Worm (Caenorhabditis elegans) whole organism, mixed stage, embryonic: ENCODE data around the gene F20C5.11.

Experiments
- M03D4.4 ChIP-seq: sonication (generic microtip); optimal IDR thresholded peaks from 2 replicates; lab custom pipeline; 2017; ENCODE audit warnings: mild to moderate bottlenecking, missing genetic modification characterization, missing compliant biosample characterization
- bed-3 ChIP-seq: fragments of 200-800 bp; sonication (Bioruptor generic); optimal IDR thresholded peaks from 3 replicates; lab custom pipeline; 2018; ENCODE audit warnings: mild to moderate bottlenecking, missing genetic modification characterization, moderate library complexity, missing compliant biosample characterization
- blmp-1 ChIP-seq: fragments of 150-350 bp; optimal IDR thresholded peaks from 2 replicates; lab custom pipeline; 2014; ENCODE audit warnings: missing biosample characterization, missing genetic modification characterization
- ceh-39 ChIP-seq: fragments of 150-350 bp; optimal IDR thresholded peaks from 2 replicates; lab custom pipeline; 2014; ENCODE audit warnings: missing biosample characterization, missing genetic modification characterization
- ceh-43 ChIP-seq: fragments of 200-800 bp; sonication (Bioruptor generic); optimal IDR thresholded peaks from 2 replicates; lab custom pipeline; 2018; ENCODE audit warnings: mild to moderate bottlenecking, missing genetic modification characterization, moderate library complexity, missing compliant biosample characterization
- ceh-83 ChIP-seq: fragments of 200-800 bp; sonication (Bioruptor generic); optimal IDR thresholded peaks from 2 replicates; lab custom pipeline; 2018; ENCODE audit warnings: mild to moderate bottlenecking, missing genetic modification characterization, missing compliant biosample characterization
- ces-1 ChIP-seq: fragments of 150-350 bp; optimal IDR thresholded peaks from 2 replicates; lab custom pipeline; 2014; ENCODE audit warnings: missing biosample characterization, missing genetic modification reagents, missing genetic modification characterization
- cnd-1 ChIP-seq: fragments of 200-800 bp; sonication (Bioruptor generic); optimal IDR thresholded peaks from 2 replicates; lab custom pipeline; 2018; ENCODE audit warnings: mild to moderate bottlenecking, missing genetic modification characterization, missing compliant biosample characterization
- drap-1 ChIP-seq: fragments of 200-800 bp; sonication (Bioruptor generic); optimal IDR thresholded peaks from 3 replicates; lab custom pipeline; 2018; ENCODE audit warnings: mild to moderate bottlenecking, missing genetic modification characterization, missing compliant biosample characterization
- elt-1 ChIP-seq: sonication (generic microtip); optimal IDR thresholded peaks from 2 replicates; lab custom pipeline; 2017; ENCODE audit warnings: missing genetic modification characterization, mild to moderate bottlenecking, missing compliant biosample characterization, antibody characterized with exemption, moderate library complexity, borderline replicate concordance; ENCODE audit not compliant: insufficient read depth
- elt-3 ChIP-seq: fragments of 150-350 bp; optimal IDR thresholded peaks from 2 replicates; lab custom pipeline; 2014; ENCODE audit warnings: missing biosample characterization, missing genetic modification characterization
- flh-1 ChIP-seq: fragments of 200-800 bp; sonication (Bioruptor generic); optimal IDR thresholded peaks from 2 replicates; lab custom pipeline; 2018; ENCODE audit warnings: mild to moderate bottlenecking, missing genetic modification characterization, moderate library complexity, missing compliant biosample characterization
- ham-2 ChIP-seq: fragments of 200-800 bp; sonication (Bioruptor generic); optimal IDR thresholded peaks from 2 replicates; lab custom pipeline; 2018; ENCODE audit warnings: mild to moderate bottlenecking, missing genetic modification characterization, missing compliant biosample characterization
- hlh-1 ChIP-seq: fragments of 150-350 bp; optimal IDR thresholded peaks from 2 replicates; lab custom pipeline; 2014; ENCODE audit warnings: missing biosample characterization, missing genetic modification reagents, missing genetic modification characterization
- lin-13 ChIP-seq: fragments of 150-350 bp; optimal IDR thresholded peaks from 2 replicates; lab custom pipeline; 2014; ENCODE audit warnings: missing biosample characterization, missing genetic modification characterization
- lin-32 ChIP-seq: fragments of 200-800 bp; sonication (Bioruptor generic); optimal IDR thresholded peaks from 2 replicates; lab custom pipeline; 2018; ENCODE audit warnings: mild to moderate bottlenecking, missing genetic modification characterization, missing compliant biosample characterization
- mab-5 ChIP-seq: fragments of 150-350 bp; optimal IDR thresholded peaks from 2 replicates; lab custom pipeline; 2014; ENCODE audit warnings: missing biosample characterization, missing genetic modification characterization
- mep-1 ChIP-seq: fragments of 150-350 bp; optimal IDR thresholded peaks from 2 replicates; lab custom pipeline; 2017; ENCODE audit warnings: missing biosample characterization, missing genetic modification reagents, missing genetic modification characterization, inconsistent platforms
- mls-2 ChIP-seq: sonication (generic microtip); optimal IDR thresholded peaks from 2 replicates; lab custom pipeline; 2016; ENCODE audit warnings: mild to moderate bottlenecking, missing genetic modification characterization, moderate library complexity, missing compliant biosample characterization
- nhr-12 ChIP-seq: fragments of 150-350 bp; optimal IDR thresholded peaks from 2 replicates; lab custom pipeline; 2014; ENCODE audit warnings: missing biosample characterization, missing genetic modification characterization
- nhr-2 ChIP-seq: fragments of 150-350 bp; optimal IDR thresholded peaks from 2 replicates; lab custom pipeline; 2014; ENCODE audit warnings: missing biosample characterization, missing genetic modification characterization
- nhr-237 ChIP-seq: fragments of 150-350 bp; optimal IDR thresholded peaks from 2 replicates; lab custom pipeline; 2014; ENCODE audit warnings: missing biosample characterization, missing genetic modification characterization
- nhr-28 ChIP-seq: fragments of 150-350 bp; optimal IDR thresholded peaks from 2 replicates; lab custom pipeline; 2014; ENCODE audit warnings: missing biosample characterization, missing genetic modification characterization
- nhr-76 ChIP-seq: sonication (generic microtip); optimal IDR thresholded peaks from 2 replicates; lab custom pipeline; 2017; ENCODE audit warnings: missing biosample characterization, missing genetic modification characterization
- pha-4 ChIP-seq: fragments of 150-350 bp; optimal IDR thresholded peaks from 2 replicates; lab custom pipeline; 2018; ENCODE audit warnings: missing biosample characterization, missing genetic modification reagents, missing genetic modification characterization
- sem-2 ChIP-seq: fragments of 200-800 bp; sonication (Bioruptor generic); optimal IDR thresholded peaks from 2 replicates; lab custom pipeline; 2018; ENCODE audit warnings: mild to moderate bottlenecking, missing genetic modification characterization, missing compliant biosample characterization
- snpc-4 ChIP-seq: fragments of 150-350 bp; optimal IDR thresholded peaks from 2 replicates; lab custom pipeline; 2014; ENCODE audit warnings: missing biosample characterization, missing genetic modification characterization
- sptf-1 ChIP-seq: sonication (generic microtip); optimal IDR thresholded peaks from 2 replicates; lab custom pipeline; 2017; ENCODE audit warnings: mild to moderate bottlenecking, missing genetic modification characterization, moderate library complexity, missing compliant biosample characterization
- tbx-8 ChIP-seq: fragments of 200-800 bp; sonication (Bioruptor generic); optimal IDR thresholded peaks from 2 replicates; lab custom pipeline; 2018; ENCODE audit warnings: mild to moderate bottlenecking, missing genetic modification characterization, moderate library complexity, missing compliant biosample characterization
- unc-120 ChIP-seq: sonication (generic microtip); optimal IDR thresholded peaks from 2 replicates; lab custom pipeline; 2017; ENCODE audit warnings: missing genetic modification characterization, missing compliant biosample characterization; ENCODE audit not compliant: poor library complexity, severe bottlenecking
- unc-39 ChIP-seq: fragments of 150-350 bp; optimal IDR thresholded peaks from 2 replicates; lab custom pipeline; 2014; ENCODE audit warnings: missing biosample characterization, missing genetic modification characterization
- unc-62 ChIP-seq: fragments of 150-350 bp; optimal IDR thresholded peaks from 2 replicates; lab custom pipeline; 2014; ENCODE audit warnings: missing biosample characterization, missing genetic modification reagents, missing genetic modification characterization
- zip-8 ChIP-seq: fragments of 150-350 bp; optimal IDR thresholded peaks from 2 replicates; lab custom pipeline; 2014; ENCODE audit warnings: missing biosample characterization, missing genetic modification characterization
- ztf-11 ChIP-seq: fragments of 150-350 bp; optimal IDR thresholded peaks from 2 replicates; lab custom pipeline; 2014; ENCODE audit warnings: missing biosample characterization, missing genetic modification characterization

The F20C5.11 gene

DNA sequence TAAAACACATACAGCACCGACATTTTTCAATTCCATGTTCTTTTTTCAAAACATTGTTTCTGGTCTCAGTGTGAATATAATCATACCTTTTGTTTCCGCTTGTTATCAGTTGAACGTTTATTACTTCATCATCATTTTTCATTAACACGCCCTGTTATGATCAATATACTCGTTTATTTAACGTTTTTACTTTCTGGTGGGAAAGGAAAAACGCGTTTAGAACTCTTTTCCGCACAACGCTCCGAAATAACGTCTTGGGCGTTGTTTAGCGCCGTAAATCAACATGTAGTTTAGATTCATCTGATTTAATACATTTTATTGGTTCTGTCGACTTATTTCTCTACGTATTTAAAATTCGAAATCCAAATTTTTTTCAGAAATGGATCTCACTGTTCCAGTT lies 36.5 kb downstream of the F20C5.11 start, which contains the start of gene pgm-3:
Gene pgm-3 (plus strand): TSS at position 378 of the 400 bp plus-strand sequence.
- no peak for TF ChIP-seq elt-1 (tag; lab: Kevin White, UChicago)
- TF ChIP-seq nhr-2 (tag; lab: Kevin White, UChicago) = no peak
- no peak for TF ChIP-seq bed-3 (GFP tag; lab: Kevin White, UChicago)
- no peak for TF ChIP-seq lin-13 (tag; lab: Kevin White, UChicago)
- TF ChIP-seq mab-5 (tag; lab: Kevin White, UChicago) = no peak
- no peak for TF ChIP-seq unc-39 (tag; lab: Kevin White, UChicago)
- no peak for TF ChIP-seq sptf-1 (tag; lab: Kevin White, UChicago)
- no peak for TF ChIP-seq pha-4
- TF ChIP-seq ces-1 (GFP tag; lab: Kevin White, UChicago) = no peak
- no peak for TF ChIP-seq lin-32
- no peak for TF ChIP-seq elt-3 (tag; lab: Kevin White, UChicago)
- no peak for TF ChIP-seq unc-62 (GFP tag; lab: Kevin White, UChicago)
- no peak for TF ChIP-seq hlh-1
- no peak for TF ChIP-seq cnd-1 (tag; lab: Kevin White, UChicago)
- TF ChIP-seq nhr-28 = no peak
- no peak for TF ChIP-seq nhr-76
- TF ChIP-seq nhr-237 = no peak
- TF ChIP-seq ztf-11 (tag; lab: Kevin White, UChicago) = no peak
- no peak for TF ChIP-seq nhr-12
- no peak for TF ChIP-seq snpc-4 (tag; lab: Kevin White, UChicago)

DNA sequence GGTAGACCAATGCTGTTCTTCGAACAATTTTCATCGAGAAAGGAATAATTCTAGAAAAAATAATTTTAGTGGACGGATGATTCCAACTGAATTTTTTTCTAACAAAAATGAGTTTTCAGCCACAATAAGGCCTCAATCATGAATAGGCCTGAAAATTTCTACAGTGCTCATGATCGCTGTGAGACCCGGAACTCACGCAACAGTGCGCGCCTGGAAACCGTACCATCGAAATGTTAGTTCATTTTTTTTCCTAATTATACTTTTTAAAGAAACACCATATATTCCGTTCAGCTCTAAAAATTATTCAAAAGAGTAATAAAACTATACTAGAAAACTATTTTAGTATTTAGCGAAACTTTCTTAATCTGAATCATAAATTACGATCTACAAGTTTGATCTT lies 36.9 kb downstream of the F20C5.11 start:
- TF ChIP-seq unc-62 (GFP tag; lab: Kevin White, UChicago) (no peak), unc-120 (no peak), zip-8 (tag; lab: Kevin White, UChicago) (no peak), snpc-4 (tag; lab: Kevin White, UChicago) (no peak), M03D4.4 (no peak), pha-4 (no peak), lin-13 (tag; lab: Kevin White, UChicago) (no peak), cnd-1 (tag; lab: Kevin White, UChicago) (no peak), flh-1 (GFP tag; lab: Kevin White, UChicago) (no peak), tbx-8 (GFP tag; lab: Kevin White, UChicago) (no peak), sptf-1 (tag; lab: Kevin White, UChicago) (no peak), nhr-28 (no peak), elt-1 (tag; lab: Kevin White, UChicago) (no peak), blmp-1 (tag; lab: Kevin White, UChicago) (no peak), ceh-43 (GFP tag; lab: Kevin White, UChicago) (no peak), drap-1 (GFP tag; lab: Kevin White, UChicago) (no peak)

DNA sequence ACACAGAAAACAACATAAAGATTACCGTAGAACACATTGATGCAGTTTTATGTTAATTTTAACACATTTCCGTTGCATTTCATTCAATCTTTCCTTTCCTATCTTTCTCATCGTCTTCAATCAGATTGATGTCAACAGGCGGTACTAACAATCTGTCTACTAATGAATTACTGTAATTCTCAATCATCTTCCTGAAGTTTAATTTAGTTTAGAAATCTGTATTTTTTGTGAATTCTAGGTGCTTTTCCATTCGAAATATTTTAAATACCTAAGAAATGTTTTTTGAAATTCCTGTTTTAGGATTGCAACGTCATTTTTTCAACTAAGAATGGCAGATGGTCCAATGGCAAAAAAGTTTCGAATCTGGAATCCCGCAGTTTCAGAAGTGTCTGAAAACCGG lies 38.1 kb downstream of the F20C5.11 start, which contains the start of gene F21D5.9:
Gene F21D5.9 (plus strand): TSS at position 301 of the 400 bp plus-strand sequence.
- no peak for TF ChIP-seq blmp-1 (tag; lab: Kevin White, UChicago)
- no peak for TF ChIP-seq unc-120
- no peak for TF ChIP-seq elt-1 (tag; lab: Kevin White, UChicago)
- TF ChIP-seq snpc-4 (tag; lab: Kevin White, UChicago) = no peak
- no peak for TF ChIP-seq ces-1 (GFP tag; lab: Kevin White, UChicago)
- TF ChIP-seq sem-2 (GFP tag; lab: Kevin White, UChicago) = no peak
- TF ChIP-seq pha-4 = no peak
- TF ChIP-seq nhr-237 = no peak
- TF ChIP-seq nhr-2 (tag; lab: Kevin White, UChicago) = no peak
- TF ChIP-seq mls-2 = no peak
- no peak for TF ChIP-seq ceh-43 (GFP tag; lab: Kevin White, UChicago)
- TF ChIP-seq ceh-83 (GFP tag; lab: Kevin White, UChicago) = no peak
- no peak for TF ChIP-seq mab-5 (tag; lab: Kevin White, UChicago)
- no peak for TF ChIP-seq drap-1 (GFP tag; lab: Kevin White, UChicago)
- no peak for TF ChIP-seq lin-32
- TF ChIP-seq mep-1 (tag; lab: Kevin White, UChicago) = no peak
- TF ChIP-seq unc-62 (GFP tag; lab: Kevin White, UChicago) = no peak

DNA sequence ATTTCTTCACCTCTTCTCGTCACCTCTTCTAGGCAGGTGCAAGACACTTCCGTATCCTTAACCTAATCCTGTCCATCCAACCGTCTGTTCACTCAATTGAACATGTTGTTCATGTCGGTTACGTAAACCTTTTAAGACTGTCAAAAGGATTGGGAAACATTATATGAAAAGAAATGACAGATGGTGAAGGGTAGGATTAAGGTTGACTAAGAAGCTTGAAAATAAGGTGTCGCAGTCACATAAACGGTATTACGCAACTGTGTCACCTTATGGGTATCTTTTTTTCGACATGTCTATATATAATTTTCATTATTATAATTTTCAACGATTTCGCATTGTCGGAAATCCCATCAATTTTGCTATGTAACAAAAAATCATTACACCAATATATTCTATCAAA lies 39.0 kb downstream of the F20C5.11 start:
- TF ChIP-seq zip-8 (tag; lab: Kevin White, UChicago) (peak; percentile 51), nhr-2 (tag; lab: Kevin White, UChicago) (peak; percentile 79), nhr-76 (no peak), ham-2 (GFP tag; lab: Kevin White, UChicago) (no peak), cnd-1 (tag; lab: Kevin White, UChicago) (peak; percentile 87), ces-1 (GFP tag; lab: Kevin White, UChicago) (peak; percentile 35), ceh-39 (tag; lab: Kevin White, UChicago) (no peak)
- TF ChIP-seq, all 35 proteins: peak for 4
